Worm (Caenorhabditis elegans): ENCODE data around the gene ZK836.3.

ZK836.3 gene

DNA sequence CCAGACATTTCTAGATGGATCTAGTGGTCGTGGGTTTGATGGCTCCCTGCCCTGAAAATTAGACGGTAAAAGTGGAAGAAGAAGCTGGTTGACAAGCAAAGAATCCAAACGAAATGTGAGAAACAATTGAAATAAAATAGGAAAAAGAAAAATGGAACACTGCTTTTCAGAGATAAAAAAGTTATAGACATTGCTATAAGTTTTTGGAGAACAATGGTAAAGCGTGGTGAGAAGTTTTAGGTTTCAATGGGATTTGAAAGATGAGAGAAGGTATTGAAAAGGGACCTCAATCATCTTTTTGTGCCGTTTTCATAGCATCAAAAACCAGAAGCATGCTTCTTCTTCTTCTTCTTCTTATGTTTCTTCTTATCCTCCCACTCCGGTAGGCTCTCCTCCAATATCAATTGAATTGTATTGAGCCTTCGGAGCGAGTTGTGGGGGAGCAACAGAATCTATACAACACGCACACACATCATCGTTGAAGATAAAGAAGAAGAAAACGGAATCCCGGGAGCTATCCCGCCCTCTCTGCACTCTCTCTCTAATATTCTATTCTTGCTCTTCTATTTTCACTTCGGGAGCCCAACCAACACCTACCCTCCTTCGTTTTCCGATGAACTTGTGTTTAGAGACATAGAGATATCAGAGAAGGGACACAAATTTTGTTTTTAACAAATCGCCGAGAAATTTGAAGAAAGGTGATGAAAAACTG, 38.7 kb upstream of the ZK836.3 start, which contains the start of gene myo-3:
TSS of gene myo-3 (minus strand) at position 51 of the 712 bp plus-strand sequence.
- TF ChIP-seq tag-97 (GFP tag; IDR thresholded peaks at IDR 0.05) (no peak), hmg-1.1 (GFP tag; IDR thresholded peaks at IDR 0.05) (no peak), nhr-111 (GFP tag; optimal IDR thresholded peaks at IDR 0.05) (no peak), Y48G9A.11 (GFP tag; IDR thresholded peaks at IDR 0.05) (no peak), unc-62 (GFP tag; optimal IDR thresholded peaks at IDR 0.05 in 1 of 2) (peak in 1 of 2 experiments; percentile 68), unc-62 (tag; optimal IDR thresholded peaks at IDR 0.05) (no peak), Y75B8A.6 (GFP tag; IDR thresholded peaks at IDR 0.05) (no peak), nhr-102 (tag; optimal IDR thresholded peaks at IDR 0.05) (no peak), vab-7 (GFP tag; IDR thresholded peaks at IDR 0.05) (no peak), F44E2.7 (GFP tag; IDR thresholded peaks at IDR 0.05) (no peak), zip-2 (tag; optimal IDR thresholded peaks at IDR 0.05) (no peak), ZK337.2 (GFP tag; IDR thresholded peaks at IDR 0.05) (no peak), lin-13 (GFP tag; optimal IDR thresholded peaks at IDR 0.05) (no peak), zag-1 (tag; optimal IDR thresholded peaks at IDR 0.05) (no peak), daf-16 (GFP tag; optimal IDR thresholded peaks at IDR 0.05) (peak in 1 of 2 experiments; percentile 85), daf-16 (tag; optimal IDR thresholded peaks at IDR 0.05) (no peak), attf-4 (tag; optimal IDR thresholded peaks at IDR 0.05) (no peak), nhr-6 (tag; optimal IDR thresholded peaks at IDR 0.05) (no peak), Y105C5A.15 (GFP tag; IDR thresholded peaks at IDR 0.05) (no peak), madf-9 (GFP tag; conservative IDR thresholded peaks at IDR 0.05) (no peak), hif-1 (tag; optimal IDR thresholded peaks at IDR 0.05) (no peak), fkh-10 (GFP tag; optimal IDR thresholded peaks at IDR 0.05) (no peak), lin-29 (GFP tag; IDR thresholded peaks at IDR 0.05) (no peak), nhr-28 (tag; optimal IDR thresholded peaks at IDR 0.05) (peak; percentile 18), ceh-82 (tag; optimal IDR thresholded peaks at IDR 0.05) (no peak), lsy-2 (tag; optimal IDR thresholded peaks at IDR 0.05) (no peak), lin-15B (tag; optimal IDR thresholded peaks at IDR 0.05) (no peak), set-16 (GFP tag; IDR thresholded peaks at IDR 0.05) (no peak), lir-3 (tag; optimal IDR thresholded peaks at IDR 0.05) (no peak), duxl-1 (tag; optimal IDR thresholded peaks at IDR 0.05; ENCODE audit: poor library complexity) (no peak), hlh-11 (tag; optimal IDR thresholded peaks at IDR 0.05) (peak; percentile 55), mdl-1 (tag; optimal IDR thresholded peaks at IDR 0.05) (no peak), daf-19 (GFP tag; conservative IDR thresholded peaks at IDR 0.05) (no peak), zfp-3 (GFP tag; conservative IDR thresholded peaks at IDR 0.05) (no peak), nhr-48 (tag; optimal IDR thresholded peaks at IDR 0.05) (no peak), egl-27 (tag; optimal IDR thresholded peaks at IDR 0.05) (no peak), ceh-28 (tag; optimal IDR thresholded peaks at IDR 0.05) (no peak), nhr-11 (tag; optimal IDR thresholded peaks at IDR 0.05) (peak; percentile 9)

- TF ChIP-seq duxl-1 (tag; optimal IDR thresholded peaks at IDR 0.05; ENCODE audit: poor library complexity) (no peak), Y75B8A.6 (GFP tag; IDR thresholded peaks at IDR 0.05) (no peak), nhr-41 (GFP tag; IDR thresholded peaks at IDR 0.05) (no peak), lin-39 (tag; optimal IDR thresholded peaks at IDR 0.05) (no peak), lin-15B (tag; optimal IDR thresholded peaks at IDR 0.05) (no peak), ztf-11 (tag; optimal IDR thresholded peaks at IDR 0.05) (no peak), ceh-20 (GFP tag; IDR thresholded peaks at IDR 0.05) (no peak), dpl-1 (GFP tag; optimal IDR thresholded peaks at IDR 0.05) (no peak), lin-29 (GFP tag; IDR thresholded peaks at IDR 0.05) (no peak), unc-62 (GFP tag; optimal IDR thresholded peaks at IDR 0.05 in 1 of 2) (peak in 1 of 2 experiments; percentile 44), unc-62 (tag; optimal IDR thresholded peaks at IDR 0.05) (no peak), daf-16 (GFP tag; optimal IDR thresholded peaks at IDR 0.05) (peak in 1 of 2 experiments; percentile 35), daf-16 (tag; optimal IDR thresholded peaks at IDR 0.05) (no peak), nhr-11 (tag; optimal IDR thresholded peaks at IDR 0.05) (peak; percentile 26), hlh-11 (tag; optimal IDR thresholded peaks at IDR 0.05) (peak; percentile 65), nhr-76 (tag; optimal IDR thresholded peaks at IDR 0.05) (no peak), ceh-82 (tag; optimal IDR thresholded peaks at IDR 0.05) (no peak), set-16 (GFP tag; IDR thresholded peaks at IDR 0.05) (no peak), ceh-62 (tag; optimal IDR thresholded peaks at IDR 0.05) (no peak)
Measured at ce11 chrV:12233425-12233824, 37.7 kb upstream of the ZK836.3 start.
